Worm (Caenorhabditis elegans) whole organism, L2 larva: ENCODE data around the gene F54D5.3.

Source experiments
- ceh-82 ChIP-seq: fragments of 150-350 bp; optimal IDR thresholded peaks from 2 replicates; lab custom pipeline; 2014; ENCODE audit warnings: missing biosample characterization, missing genetic modification characterization
- mdl-1 ChIP-seq, 2 experiments: fragments of 150-350 bp in 1 of 2; sonication (generic microtip) in 1 of 2; optimal IDR thresholded peaks; 2 replicates each; lab custom pipeline; 2017; ENCODE audit warnings: missing biosample characterization in 2 of 2, missing genetic modification characterization in 2 of 2
- nhr-25 ChIP-seq: fragments of 150-350 bp; sonication (generic microtip); optimal IDR thresholded peaks from 3 replicates; lab custom pipeline; 2014; ENCODE audit warnings: missing biosample characterization, missing genetic modification characterization

DNA sequence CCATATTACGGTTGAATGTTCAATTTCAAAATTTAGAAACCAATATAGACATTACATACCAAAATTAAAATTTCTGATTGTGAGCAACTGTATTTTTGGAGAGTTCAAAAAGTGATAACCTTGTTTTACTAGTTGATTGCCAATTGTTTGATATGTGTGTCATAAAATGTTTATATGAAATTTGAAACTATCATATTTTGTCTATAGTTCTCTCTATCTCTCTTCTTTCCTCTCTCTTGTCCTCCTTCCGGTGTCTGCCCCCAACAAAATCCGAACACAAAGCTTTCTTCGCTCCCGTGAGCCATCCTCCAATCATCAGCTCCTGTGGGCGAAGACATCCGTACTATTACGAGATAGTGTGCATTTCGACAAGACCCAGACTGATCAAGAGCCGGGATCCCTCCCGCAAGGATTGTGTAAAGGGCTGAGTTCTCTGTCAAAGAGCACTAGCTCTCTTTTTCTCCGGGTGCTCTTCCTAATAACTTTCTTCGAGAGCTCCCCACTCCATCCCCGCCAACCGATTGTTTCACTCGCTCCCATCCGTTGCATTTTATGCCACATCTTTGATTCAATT, 30.9 kb downstream of the F54D5.3 start:
- no peak for TF ChIP-seq ceh-82 (tag; lab: Kevin White, UChicago)
- no peak for TF ChIP-seq nhr-25 (tag; lab: Kevin White, UChicago)
- no peak for TF ChIP-seq mdl-1 (tag; optimal IDR thresholded peaks at IDR 0.05; lab: Kevin White, UChicago)
